Fruit fly (Drosophila melanogaster) whole organism, wandering third instar larva: ENCODE results near the gene CG11322.

Experiments used
- CG32264 ChIP-seq: fragments of 200-800 bp; sonication (Bioruptor generic); optimal IDR thresholded peaks from 2 replicates; lab custom pipeline; 2016; ENCODE audit warnings: missing biosample characterization, missing genetic modification characterization
- Dfd ChIP-seq: fragments of >200 bp; optimal IDR thresholded peaks from 2 replicates; lab custom pipeline; 2017; ENCODE audit warnings: missing biosample characterization, missing genetic modification characterization
- Hr78 ChIP-seq: fragments of >200 bp; optimal IDR thresholded peaks from 2 replicates; lab custom pipeline; 2017; ENCODE audit warnings: missing biosample characterization, missing genetic modification characterization
- Jra ChIP-seq: sonication (Bioruptor generic); optimal IDR thresholded peaks from 2 replicates; lab custom pipeline; 2016; ENCODE audit warnings: missing biosample characterization, missing genetic modification characterization
- Myc ChIP-seq: fragments of >200 bp; optimal IDR thresholded peaks from 2 replicates; lab custom pipeline; 2017
- OdsH ChIP-seq: fragments of 200-800 bp; sonication (Bioruptor generic); optimal IDR thresholded peaks from 2 replicates; lab custom pipeline; 2016; ENCODE audit warnings: missing biosample characterization, mild to moderate bottlenecking, missing genetic modification characterization
- Vsx2 ChIP-seq: fragments of 200-300, 225-300 bp; sonication (Bioruptor generic); optimal IDR thresholded peaks from 2 replicates; lab custom pipeline; 2018; ENCODE audit warnings: missing biosample characterization, missing genetic modification characterization; ENCODE audit not compliant: partially characterized antibody
- br ChIP-seq: fragments of 200-800 bp; sonication (Bioruptor generic); optimal IDR thresholded peaks from 2 replicates; lab custom pipeline; 2016; ENCODE audit warnings: missing biosample characterization, missing genetic modification characterization
- dsf ChIP-seq: sonication (Bioruptor generic); optimal IDR thresholded peaks from 2 replicates; lab custom pipeline; 2016; ENCODE audit warnings: missing biosample characterization, missing genetic modification characterization, borderline replicate concordance
- h ChIP-seq: fragments of 200-800 bp; sonication (Bioruptor generic); optimal IDR thresholded peaks from 3 replicates; lab custom pipeline; 2016; ENCODE audit warnings: missing biosample characterization, mild to moderate bottlenecking, missing genetic modification characterization
- lola ChIP-seq: fragments of >200 bp; optimal IDR thresholded peaks from 2 replicates; lab custom pipeline; 2017; ENCODE audit warnings: missing biosample characterization, missing genetic modification characterization
- pan ChIP-seq: fragments of >200 bp; optimal IDR thresholded peaks from 2 replicates; lab custom pipeline; 2017
- psq ChIP-seq: fragments of 200-800 bp; sonication (Bioruptor generic); optimal IDR thresholded peaks from 3 replicates; lab custom pipeline; 2017; ENCODE audit warnings: missing biosample characterization, mild to moderate bottlenecking, missing genetic modification characterization, moderate library complexity

dm6 chr2L:6791845-6792443 is 32.5 kb upstream of the CG11322 start:
- TF ChIP-seq Vsx2 (GFP tag; lab: Kevin White, UChicago) (no peak), dsf (GFP tag; lab: Kevin White, UChicago) (no peak), br (GFP tag; lab: Kevin White, UChicago) (no peak), psq (GFP tag; lab: Kevin White, UChicago) (no peak), h (GFP tag; lab: Kevin White, UChicago) (no peak), Dfd (GFP tag; lab: Kevin White, UChicago) (no peak), Jra (GFP tag; lab: Kevin White, UChicago) (no peak), pan (lab: Kevin White, UChicago) (no peak), Hr78 (GFP tag; lab: Kevin White, UChicago) (no peak), lola (no peak), Myc (lab: Kevin White, UChicago) (no peak), CG32264 (no peak), OdsH (GFP tag; lab: Kevin White, UChicago) (no peak)
